4 fruit fly cellular contexts compared by ENCODE assay signal in genomic region chrX:16278783-16279182, dm6.
TF ChIP-seq lines count a peak whose summit lies in the region.

No protein-coding gene starts in this region.

TF ChIP-seq in whole organism, adult, 20 proteins besides CTCF, POLR2A, EP300 and RAD21 (continued from another document):
- peak; percentile 91 for TF ChIP-seq bab1 (GFP tag; optimal IDR thresholded peaks at IDR 0.05; lab: Kevin White, UChicago)
- peak; percentile 62 for TF ChIP-seq CG5204 (GFP tag; optimal IDR thresholded peaks at IDR 0.05; lab: Kevin White, UChicago)

TF ChIP-seq in whole organism, embryonic, 481 proteins besides CTCF, POLR2A, EP300 and RAD21 (continued from another document and continues in another):
- TF ChIP-seq CG30020 (tag; optimal IDR thresholded peaks at IDR 0.05; lab: Kevin White, UChicago) (peak; percentile 53), zen2 (GFP tag; IDR thresholded peaks at IDR 0.05; lab: Robert Waterston, UW; ENCODE audit: partially characterized antibody) (no peak), zfh1 (GFP tag; IDR thresholded peaks at IDR 0.05; lab: Robert Waterston, UW) (peak; percentile 84), Nf-YA (GFP tag; IDR thresholded peaks at IDR 0.05; lab: Robert Waterston, UW) (peak; percentile 55; the same call in 1 of the 2 replicates), fu2 (GFP tag; optimal IDR thresholded peaks at IDR 0.05; lab: Kevin White, UChicago) (no peak), vvl (GFP tag; IDR thresholded peaks at IDR 0.05; lab: Robert Waterston, UW) (peak; percentile 93), Xbp1 (GFP tag; optimal IDR thresholded peaks at IDR 0.05; lab: Kevin White, UChicago) (peak; percentile 76), nerfin-2 (GFP tag; IDR thresholded peaks at IDR 0.05; lab: Robert Waterston, UW; ENCODE audit: partially characterized antibody) (no peak), CG9609 (GFP tag; optimal IDR thresholded peaks at IDR 0.05; lab: Kevin White, UChicago) (peak; percentile 61), CG9437 (GFP tag; optimal IDR thresholded peaks at IDR 0.05; lab: Kevin White, UChicago) (peak; percentile 27), Stat92E (GFP tag; optimal IDR thresholded peaks at IDR 0.05; lab: Kevin White, UChicago) (peak in 1 of 3 experiments; percentile 61), slp2 (GFP tag; optimal IDR thresholded peaks at IDR 0.05; lab: Kevin White, UChicago) (peak; percentile 34), HLH54F (GFP tag; optimal IDR thresholded peaks at IDR 0.05; lab: Kevin White, UChicago) (peak; percentile 15), CG13424 (tag; optimal IDR thresholded peaks at IDR 0.05; lab: Kevin White, UChicago) (peak; percentile 91), CG8924 (tag; optimal IDR thresholded peaks at IDR 0.05; lab: Kevin White, UChicago) (peak; percentile 87), sim (GFP tag; IDR thresholded peaks at IDR 0.05; lab: Robert Waterston, UW) (peak; percentile 87), CG2678 (tag; optimal IDR thresholded peaks at IDR 0.05; lab: Kevin White, UChicago) (peak; percentile 89), CG8290 (GFP tag; optimal IDR thresholded peaks at IDR 0.05; lab: Kevin White, UChicago) (peak; percentile 27), CG8290 (tag; optimal IDR thresholded peaks at IDR 0.05; lab: Kevin White, UChicago) (peak; percentile 63 to 79), Oaz (GFP tag; IDR thresholded peaks at IDR 0.05; lab: Robert Waterston, UW) (peak; percentile 71), CG8478 (optimal IDR thresholded peaks at IDR 0.05; lab: Kevin White, UChicago) (no peak), CG1647 (GFP tag; optimal IDR thresholded peaks at IDR 0.05; lab: Kevin White, UChicago) (peak; percentile 51), CG3847 (GFP tag; IDR thresholded peaks at IDR 0.05; lab: Robert Waterston, UW) (peak; percentile 66), CG11085 (GFP tag; IDR thresholded peaks at IDR 0.05; lab: Robert Waterston, UW) (peak; percentile 53), peb (GFP tag; IDR thresholded peaks at IDR 0.05; lab: Robert Waterston, UW) (peak; percentile 69), CG4282 (GFP tag; optimal IDR thresholded peaks at IDR 0.05; lab: Kevin White, UChicago) (no peak), run (tag; optimal IDR thresholded peaks at IDR 0.05; lab: Kevin White, UChicago) (no peak), CG12391 (tag; optimal IDR thresholded peaks at IDR 0.05; lab: Kevin White, UChicago) (peak; percentile 88), NK7.1 (GFP tag; optimal IDR thresholded peaks at IDR 0.05; lab: Kevin White, UChicago) (no peak), CG12155 (GFP tag; optimal IDR thresholded peaks at IDR 0.05; lab: Kevin White, UChicago) (peak; percentile 35), pros (GFP tag; optimal IDR thresholded peaks at IDR 0.05; lab: Kevin White, UChicago) (peak; percentile 75), CG2712 (tag; optimal IDR thresholded peaks at IDR 0.05; lab: Kevin White, UChicago) (peak; percentile 93), esg (GFP tag; conservative IDR thresholded peaks at IDR 0.05; lab: Robert Waterston, UW) (peak; percentile 66), ham (GFP tag; IDR thresholded peaks at IDR 0.05; lab: Robert Waterston, UW) (0 out of 2 replicates have a peak, but pooled peaks have one; percentile 44), HmgD (GFP tag; optimal IDR thresholded peaks at IDR 0.05; lab: Kevin White, UChicago) (no peak), nerfin-1 (tag; optimal IDR thresholded peaks at IDR 0.05; lab: Kevin White, UChicago) (peak; percentile 82), hb (GFP tag; IDR thresholded peaks at IDR 0.05; lab: Robert Waterston, UW; ENCODE audit: partially characterized antibody) (no peak), CG3407 (GFP tag; optimal IDR thresholded peaks at IDR 0.05; lab: Kevin White, UChicago) (peak; percentile 75), Jarid2 (GFP tag; optimal IDR thresholded peaks at IDR 0.05; lab: Kevin White, UChicago) (peak; percentile 22), bsh (GFP tag; optimal IDR thresholded peaks at IDR 0.05; lab: Kevin White, UChicago) (peak; percentile 80 to 93), CG2199 (GFP tag; IDR thresholded peaks at IDR 0.05; lab: Robert Waterston, UW) (peak; percentile 74; the same call in 2 of the 3 replicates), CG2116 (GFP tag; optimal IDR thresholded peaks at IDR 0.05; lab: Kevin White, UChicago) (peak; percentile 11)

TF ChIP-seq in whole organism, prepupa, 60 proteins besides CTCF, POLR2A, EP300 and RAD21 (continued from another document):
- TF ChIP-seq CG9139 (GFP tag; optimal IDR thresholded peaks at IDR 0.05; lab: Kevin White, UChicago): peak; percentile 83
- TF ChIP-seq Sox102F (GFP tag; optimal IDR thresholded peaks at IDR 0.05; lab: Kevin White, UChicago): peak; percentile 87
- peak; percentile 94 for TF ChIP-seq CG6808 (GFP tag; optimal IDR thresholded peaks at IDR 0.05; lab: Kevin White, UChicago)
- peak; percentile 77 for TF ChIP-seq CG31627 (GFP tag; optimal IDR thresholded peaks at IDR 0.05; lab: Kevin White, UChicago)
- TF ChIP-seq Gug (GFP tag; IDR thresholded peaks at IDR 0.05; lab: Robert Waterston, UW): peak; percentile 71
- TF ChIP-seq CG4318 (GFP tag; optimal IDR thresholded peaks at IDR 0.05; lab: Kevin White, UChicago): peak; percentile 63
- peak; percentile 90 to 91 for TF ChIP-seq ss (GFP tag; optimal IDR thresholded peaks at IDR 0.05; lab: Kevin White, UChicago)
- TF ChIP-seq CG15336 (GFP tag; IDR thresholded peaks at IDR 0.05; lab: Robert Waterston, UW): peak; percentile 94
- peak; percentile 79 for TF ChIP-seq esn (GFP tag; optimal IDR thresholded peaks at IDR 0.05; lab: Kevin White, UChicago)
- TF ChIP-seq CG3032 (tag; optimal IDR thresholded peaks at IDR 0.05; lab: Kevin White, UChicago): peak; percentile 87
- peak; percentile 70; the same call in 1 of the 2 replicates for TF ChIP-seq CG11294 (GFP tag; IDR thresholded peaks at IDR 0.05; lab: Robert Waterston, UW)
- peak; percentile 85 for TF ChIP-seq CG3919 (GFP tag; optimal IDR thresholded peaks at IDR 0.05; lab: Kevin White, UChicago)
- peak; percentile 92 for TF ChIP-seq CG1621 (tag; optimal IDR thresholded peaks at IDR 0.05; lab: Kevin White, UChicago)
- TF ChIP-seq achi (GFP tag; optimal IDR thresholded peaks at IDR 0.05; lab: Kevin White, UChicago): peak; percentile 85
- TF ChIP-seq eg (GFP tag; IDR thresholded peaks at IDR 0.05; lab: Robert Waterston, UW): peak; percentile 90
- TF ChIP-seq CG8119 (GFP tag; IDR thresholded peaks at IDR 0.05; lab: Robert Waterston, UW): peak; percentile 90
- peak; percentile 86 for TF ChIP-seq CG34406 (GFP tag; optimal IDR thresholded peaks at IDR 0.05; lab: Kevin White, UChicago)
- TF ChIP-seq CG6276 (GFP tag; optimal IDR thresholded peaks at IDR 0.05; lab: Kevin White, UChicago): peak; percentile 83
- peak; percentile 89 for TF ChIP-seq fd59A (GFP tag; optimal IDR thresholded peaks at IDR 0.05; lab: Kevin White, UChicago)
- TF ChIP-seq Hr4 (GFP tag; optimal IDR thresholded peaks at IDR 0.05; lab: Kevin White, UChicago): peak; percentile 49
- peak; percentile 87 for TF ChIP-seq topi (GFP tag; optimal IDR thresholded peaks at IDR 0.05; lab: Kevin White, UChicago)
- TF ChIP-seq dac (GFP tag; optimal IDR thresholded peaks at IDR 0.05; lab: Kevin White, UChicago): peak; percentile 78
- TF ChIP-seq Smox (GFP tag; optimal IDR thresholded peaks at IDR 0.05; lab: Kevin White, UChicago): peak; percentile 79
- no peak for TF ChIP-seq fkh (GFP tag; optimal IDR thresholded peaks at IDR 0.05; lab: Kevin White, UChicago)
- peak; percentile 88 for TF ChIP-seq CG10669 (GFP tag; optimal IDR thresholded peaks at IDR 0.05; lab: Kevin White, UChicago)
- TF ChIP-seq spab (GFP tag; optimal IDR thresholded peaks at IDR 0.05; lab: Kevin White, UChicago): peak; percentile 83
- peak; percentile 68 for TF ChIP-seq CG8319 (GFP tag; optimal IDR thresholded peaks at IDR 0.05; lab: Kevin White, UChicago)
- TF ChIP-seq CG11902 (GFP tag; optimal IDR thresholded peaks at IDR 0.05; lab: Kevin White, UChicago): peak; percentile 36
- TF ChIP-seq vri (GFP tag; optimal IDR thresholded peaks at IDR 0.05; lab: Kevin White, UChicago): peak; percentile 80
- TF ChIP-seq svp (GFP tag; lab: Kevin White, UChicago): peak; percentile 73
- peak; percentile 71 for TF ChIP-seq Ets21C (GFP tag; optimal IDR thresholded peaks at IDR 0.05; lab: Kevin White, UChicago)
- peak; percentile 13 for TF ChIP-seq fd85E (GFP tag; optimal IDR thresholded peaks at IDR 0.05; lab: Kevin White, UChicago)
- TF ChIP-seq Hr39 (GFP tag; optimal IDR thresholded peaks at IDR 0.05; lab: Kevin White, UChicago): peak; percentile 80
- peak; percentile 86 for TF ChIP-seq dsx (GFP tag; optimal IDR thresholded peaks at IDR 0.05; lab: Kevin White, UChicago; ENCODE audit: poor library complexity, severe bottlenecking)
- peak; percentile 69 for TF ChIP-seq Sox15 (GFP tag; optimal IDR thresholded peaks at IDR 0.05; lab: Kevin White, UChicago)
- TF ChIP-seq CG32006 (GFP tag; optimal IDR thresholded peaks at IDR 0.05; lab: Kevin White, UChicago): peak; percentile 78
- TF ChIP-seq Eip93F (GFP tag; optimal IDR thresholded peaks at IDR 0.05; lab: Kevin White, UChicago): peak; percentile 73
- peak; percentile 87 for TF ChIP-seq Met (GFP tag; optimal IDR thresholded peaks at IDR 0.05; lab: Kevin White, UChicago)
- peak; percentile 86 for TF ChIP-seq Sox14 (GFP tag; optimal IDR thresholded peaks at IDR 0.05; lab: Kevin White, UChicago)
- TF ChIP-seq lz (GFP tag; optimal IDR thresholded peaks at IDR 0.05; lab: Kevin White, UChicago): peak; percentile 78
- TF ChIP-seq Lpt (GFP tag; optimal IDR thresholded peaks at IDR 0.05; lab: Kevin White, UChicago): peak; percentile 71

TF ChIP-seq in whole organism, wandering third instar larva, 38 proteins besides CTCF, POLR2A, EP300 and RAD21 (continued from another document):
- TF ChIP-seq ey (GFP tag; optimal IDR thresholded peaks at IDR 0.05; lab: Kevin White, UChicago) (peak; percentile 81), fru (GFP tag; optimal IDR thresholded peaks at IDR 0.05; lab: Kevin White, UChicago) (peak; percentile 73), usp (GFP tag; optimal IDR thresholded peaks at IDR 0.05; lab: Kevin White, UChicago) (no peak), sage (GFP tag; optimal IDR thresholded peaks at IDR 0.05; lab: Kevin White, UChicago) (peak; percentile 70), Hnf4 (GFP tag; optimal IDR thresholded peaks at IDR 0.05; lab: Kevin White, UChicago) (peak; percentile 68), brk (GFP tag; optimal IDR thresholded peaks at IDR 0.05; lab: Kevin White, UChicago) (peak; percentile 11), CrebA (GFP tag; optimal IDR thresholded peaks at IDR 0.05; lab: Kevin White, UChicago; ENCODE audit: borderline replicate concordance) (no peak), dl (GFP tag; optimal IDR thresholded peaks at IDR 0.05; lab: Kevin White, UChicago; ENCODE audit: insufficient read depth in 1 of 2, partially characterized antibody in 2 of 2) (peak in 1 of 2 experiments; percentile 12)
TF ChIP-seq in whole organism, wandering third instar larva: peak in this region for 22.
